Worm (Caenorhabditis elegans): ENCODE data around the gene srh-276.

- TF ChIP-seq rnt-1 (tag; optimal IDR thresholded peaks at IDR 0.05), result no peak
- TF ChIP-seq pha-4 (tag; optimal IDR thresholded peaks at IDR 0.05), result no peak
- TF ChIP-seq fkh-10 (GFP tag; optimal IDR thresholded peaks at IDR 0.05), result no peak
- no peak for TF ChIP-seq pax-1 (tag; optimal IDR thresholded peaks at IDR 0.05)
- TF ChIP-seq ahr-1 (tag; optimal IDR thresholded peaks at IDR 0.05), result no peak
- TF ChIP-seq ceh-45 (GFP tag; IDR thresholded peaks at IDR 0.05), result no peak
- TF ChIP-seq ama-1 (optimal IDR thresholded peaks at IDR 0.05), result no peak
Measured at ce11 chrV:15521920-15522319, 7.2 kb upstream of the srh-276 start, which contains the start of gene lgc-31.
